Fruit fly (Drosophila melanogaster): ENCODE results near the gene mnd.

The mnd gene

DNA sequence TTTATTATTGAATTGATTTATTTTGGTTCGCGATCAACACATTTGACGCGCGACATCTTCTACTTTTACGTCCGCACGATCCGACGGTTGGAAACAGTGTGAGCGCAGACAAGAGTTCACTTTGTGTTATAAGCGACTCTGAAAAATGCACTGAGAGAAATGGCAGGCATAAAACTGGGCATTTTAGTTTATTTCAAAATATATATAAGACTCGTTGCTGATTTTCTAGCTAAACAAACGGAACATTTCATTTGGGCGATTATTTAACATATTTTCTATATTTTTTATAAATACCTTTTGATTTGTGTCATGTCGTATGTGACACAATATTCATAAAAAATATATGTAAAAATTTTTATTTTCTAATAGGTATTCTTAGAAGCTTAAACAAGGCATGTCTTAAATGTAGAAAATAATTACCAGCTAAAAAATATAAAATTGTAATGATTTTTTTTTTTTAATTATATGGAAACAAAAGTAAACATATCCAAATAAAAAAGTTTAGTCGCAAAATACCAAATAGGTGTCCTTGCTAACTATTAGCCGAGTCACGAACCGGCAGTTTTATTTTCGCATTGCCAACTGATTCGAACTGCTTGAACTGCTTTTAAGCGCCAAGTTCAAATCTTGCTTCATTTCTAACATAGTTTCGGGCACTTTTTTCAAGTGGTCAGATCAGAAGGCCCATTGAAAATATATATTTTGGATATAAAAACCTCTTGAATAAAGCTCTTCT lies 29.2 kb downstream of the mnd start, which contains the start of gene Reck:
Gene Reck, minus strand, starts transcription at position 106 of the 736 bp plus-strand sequence.
- no peak for TF ChIP-seq CG8478 (optimal IDR thresholded peaks at IDR 0.05)
- TF ChIP-seq psq (optimal IDR thresholded peaks at IDR 0.05) = no peak
- TF ChIP-seq Dll (optimal IDR thresholded peaks at IDR 0.05) = no peak
- no peak for TF ChIP-seq EcR (GFP tag; optimal IDR thresholded peaks at IDR 0.05)
- no peak for TF ChIP-seq usp (GFP tag; optimal IDR thresholded peaks at IDR 0.05)
- no peak for TF ChIP-seq pan (optimal IDR thresholded peaks at IDR 0.05)

DNA sequence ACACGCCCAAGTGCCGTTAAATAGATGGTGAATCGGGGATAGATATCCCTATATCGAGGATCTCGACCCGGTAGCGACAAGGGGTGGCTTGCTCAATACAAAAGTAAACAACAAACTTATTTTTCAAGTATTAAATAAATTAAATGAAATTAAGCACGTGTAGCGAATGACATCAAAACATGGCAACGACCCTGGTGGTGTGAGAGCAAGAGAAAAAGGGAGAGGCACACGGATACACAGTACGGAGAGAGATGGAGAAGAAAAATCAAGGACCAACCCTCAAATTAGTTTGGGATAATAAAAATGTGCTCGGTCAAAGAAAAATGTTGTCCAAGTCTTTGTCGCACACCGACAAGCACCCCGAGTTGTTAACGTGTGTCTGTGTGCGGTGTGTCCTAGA lies 36.1 kb downstream of the mnd start:
- TF ChIP-seq psq (optimal IDR thresholded peaks at IDR 0.05) (no peak), EcR (GFP tag; optimal IDR thresholded peaks at IDR 0.05) (no peak), usp (GFP tag; optimal IDR thresholded peaks at IDR 0.05) (no peak), Dll (optimal IDR thresholded peaks at IDR 0.05) (no peak), pan (optimal IDR thresholded peaks at IDR 0.05) (no peak), CG8478 (optimal IDR thresholded peaks at IDR 0.05) (no peak)

DNA sequence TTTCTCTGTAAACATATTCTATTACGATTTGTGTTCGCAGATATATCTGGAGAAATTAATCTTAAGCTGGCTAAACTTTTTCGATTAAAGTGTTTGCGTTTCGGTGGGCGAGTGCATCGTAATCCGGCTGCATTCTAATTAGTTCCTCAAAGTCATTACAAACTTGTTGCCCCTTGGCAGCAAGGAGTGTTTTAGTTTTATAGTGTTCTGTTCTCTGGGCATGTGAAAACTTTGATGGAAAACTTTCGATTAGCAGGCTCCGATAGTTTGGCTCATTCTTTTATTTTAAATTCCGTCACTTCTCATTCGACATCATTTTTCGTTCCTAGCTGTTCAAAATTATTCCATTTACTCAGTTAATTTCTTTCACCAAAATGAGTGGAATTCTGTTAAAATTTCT lies 38.3 kb downstream of the mnd start, which contains the start of gene CG32148:
Gene CG32148, plus strand, starts transcription at position 301 of the 400 bp plus-strand sequence.
- TF ChIP-seq Dll (optimal IDR thresholded peaks at IDR 0.05) (no peak), psq (optimal IDR thresholded peaks at IDR 0.05) (no peak), usp (GFP tag; optimal IDR thresholded peaks at IDR 0.05) (no peak), pan (optimal IDR thresholded peaks at IDR 0.05) (no peak), CG8478 (optimal IDR thresholded peaks at IDR 0.05) (no peak)

- TF ChIP-seq EcR (GFP tag; optimal IDR thresholded peaks at IDR 0.05) = no peak
- TF ChIP-seq CG8478 (optimal IDR thresholded peaks at IDR 0.05) = no peak
- no peak for TF ChIP-seq Dll (optimal IDR thresholded peaks at IDR 0.05)
Observed at dm6 chr3L:15031773-15032172, 46.9 kb downstream of the mnd start.

DNA sequence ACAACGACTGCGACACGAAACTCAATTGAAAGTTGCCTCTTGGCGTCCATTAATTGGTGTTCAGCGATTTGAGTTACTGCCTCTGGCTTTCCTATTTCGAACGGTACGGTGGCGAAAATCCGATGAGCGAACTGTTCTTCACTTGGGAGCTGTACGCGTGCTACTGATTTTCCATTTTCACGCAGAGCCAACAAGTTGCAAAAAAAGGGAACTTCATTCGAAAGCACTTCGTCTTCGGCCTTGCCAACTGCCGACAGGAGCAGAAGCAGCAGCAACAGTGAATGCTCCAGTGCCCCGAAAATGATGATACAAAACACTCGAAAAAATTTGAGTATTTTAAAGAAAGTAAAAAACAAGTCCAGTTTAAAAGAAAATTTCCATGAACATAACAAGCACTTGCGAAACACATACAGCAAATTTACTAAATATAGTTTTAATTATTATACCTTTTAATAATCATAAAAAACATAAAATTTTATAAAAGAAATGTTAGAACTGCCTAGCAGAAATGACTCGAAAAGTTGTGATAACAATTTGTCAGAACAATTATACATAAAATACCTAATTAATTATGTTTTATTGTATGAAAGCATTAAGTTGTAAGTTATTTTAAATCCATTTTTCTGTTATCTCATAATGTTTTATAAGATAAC lies 49.3 kb downstream of the mnd start:
- no peak for TF ChIP-seq Dll (optimal IDR thresholded peaks at IDR 0.05)
- no peak for TF ChIP-seq CG8478 (optimal IDR thresholded peaks at IDR 0.05)
- no peak for TF ChIP-seq pan (optimal IDR thresholded peaks at IDR 0.05)
- TF ChIP-seq psq (optimal IDR thresholded peaks at IDR 0.05) = no peak
- TF ChIP-seq EcR (GFP tag; optimal IDR thresholded peaks at IDR 0.05) = no peak
- no peak for TF ChIP-seq usp (GFP tag; optimal IDR thresholded peaks at IDR 0.05)

DNA sequence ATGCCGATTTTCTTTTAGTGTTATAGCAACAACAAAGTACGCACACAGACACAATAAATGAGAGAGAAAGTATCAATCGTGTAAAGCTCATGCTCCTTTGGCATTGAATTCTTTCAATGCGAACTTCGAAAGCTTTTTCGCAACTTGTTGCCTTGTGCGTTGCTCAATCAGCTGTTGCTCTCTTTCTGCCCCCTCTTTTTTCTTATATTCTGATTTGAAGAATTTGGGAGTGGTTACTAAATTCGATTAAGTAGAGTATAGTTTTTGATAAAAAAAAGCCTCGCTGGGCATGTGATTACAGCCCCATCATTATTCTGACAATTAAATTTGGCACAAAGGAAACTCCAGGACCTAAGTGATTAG lies 49.8 kb downstream of the mnd start:
- TF ChIP-seq usp (GFP tag; optimal IDR thresholded peaks at IDR 0.05) (no peak), Dll (optimal IDR thresholded peaks at IDR 0.05) (no peak), psq (optimal IDR thresholded peaks at IDR 0.05) (no peak), pan (optimal IDR thresholded peaks at IDR 0.05) (no peak), CG8478 (optimal IDR thresholded peaks at IDR 0.05) (no peak), EcR (GFP tag; optimal IDR thresholded peaks at IDR 0.05) (no peak)

dm6 chr3L:15035585-15035984 lies 50.7 kb downstream of the mnd start:
- TF ChIP-seq psq (optimal IDR thresholded peaks at IDR 0.05) = no peak
- TF ChIP-seq Dll (optimal IDR thresholded peaks at IDR 0.05) = no peak
- no peak for TF ChIP-seq usp (GFP tag; optimal IDR thresholded peaks at IDR 0.05)
- TF ChIP-seq CG8478 (optimal IDR thresholded peaks at IDR 0.05) = no peak
- no peak for TF ChIP-seq EcR (GFP tag; optimal IDR thresholded peaks at IDR 0.05)
- TF ChIP-seq pan (optimal IDR thresholded peaks at IDR 0.05) = no peak

DNA sequence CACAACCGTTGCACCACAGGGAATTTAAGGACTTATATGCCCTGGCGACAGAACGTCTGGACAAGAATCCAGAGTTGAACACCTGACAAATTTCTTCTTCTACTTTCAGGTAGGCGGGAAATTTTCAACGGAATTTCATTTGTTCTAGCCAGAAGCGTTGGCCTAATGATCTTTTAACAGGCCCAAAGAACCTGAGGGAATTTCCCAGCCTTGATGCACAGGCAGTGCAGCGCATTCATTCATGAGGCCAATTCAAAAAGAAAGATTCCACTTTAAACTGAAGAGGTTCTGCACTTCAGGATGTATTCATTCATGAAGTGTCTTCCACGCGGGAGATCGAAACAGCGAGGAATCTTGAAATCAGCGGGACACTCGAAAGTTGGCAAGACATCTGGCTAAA lies 54.6 kb downstream of the mnd start:
- no peak for TF ChIP-seq CG8478 (optimal IDR thresholded peaks at IDR 0.05)
- no peak for TF ChIP-seq Dll (optimal IDR thresholded peaks at IDR 0.05)
- TF ChIP-seq pan (optimal IDR thresholded peaks at IDR 0.05) = no peak

dm6 chr3L:15040329-15040886 lies 55.5 kb downstream of the mnd start:
- no peak for TF ChIP-seq psq (optimal IDR thresholded peaks at IDR 0.05)
- TF ChIP-seq pan (optimal IDR thresholded peaks at IDR 0.05) = no peak
- no peak for TF ChIP-seq usp (GFP tag; optimal IDR thresholded peaks at IDR 0.05)
- no peak for TF ChIP-seq CG8478 (optimal IDR thresholded peaks at IDR 0.05)
- TF ChIP-seq Dll (optimal IDR thresholded peaks at IDR 0.05) = no peak
- TF ChIP-seq EcR (GFP tag; optimal IDR thresholded peaks at IDR 0.05) = no peak

All from whole organism.